Worm (Caenorhabditis elegans): ENCODE measurements around the gene mlp-1.

mlp-1 gene

ce11 chrIII:5981407-5981806, 6.6 kb upstream of the mlp-1 start:
- no peak for TF ChIP-seq cog-1 (tag; optimal IDR thresholded peaks at IDR 0.05)
- no peak for TF ChIP-seq ztf-23 (GFP tag; IDR thresholded peaks at IDR 0.05)

- TF ChIP-seq ref-1 (GFP tag; conservative IDR thresholded peaks at IDR 0.05), result no peak
- no peak for TF ChIP-seq med-1 (GFP tag; optimal IDR thresholded peaks at IDR 0.05; ENCODE audit: insufficient read depth)
- no peak for TF ChIP-seq flt-1 (GFP tag; IDR thresholded peaks at IDR 0.05)
- no peak for TF ChIP-seq klf-2 (GFP tag; conservative IDR thresholded peaks at IDR 0.05)
- no peak for TF ChIP-seq T22C8.4 (GFP tag; IDR thresholded peaks at IDR 0.05)
- TF ChIP-seq ztf-29 (GFP tag; IDR thresholded peaks at IDR 0.05), result no peak
- no peak for TF ChIP-seq tab-1 (GFP tag; IDR thresholded peaks at IDR 0.05)
- no peak for TF ChIP-seq cog-1 (tag; optimal IDR thresholded peaks at IDR 0.05)
- no peak for TF ChIP-seq ztf-23 (GFP tag; IDR thresholded peaks at IDR 0.05)
Measured at ce11 chrIII:5980274-5980918, 5.5 kb upstream of the mlp-1 start.

- TF ChIP-seq med-1 (GFP tag; optimal IDR thresholded peaks at IDR 0.05; ENCODE audit: insufficient read depth), result no peak
- no peak for TF ChIP-seq ztf-23 (GFP tag; IDR thresholded peaks at IDR 0.05)
- no peak for TF ChIP-seq flt-1 (GFP tag; IDR thresholded peaks at IDR 0.05)
- no peak for TF ChIP-seq ztf-29 (GFP tag; IDR thresholded peaks at IDR 0.05)
- no peak for TF ChIP-seq ref-1 (GFP tag; conservative IDR thresholded peaks at IDR 0.05)
- no peak for TF ChIP-seq klf-2 (GFP tag; conservative IDR thresholded peaks at IDR 0.05)
- TF ChIP-seq cog-1 (tag; optimal IDR thresholded peaks at IDR 0.05), result no peak
- no peak for TF ChIP-seq tab-1 (GFP tag; IDR thresholded peaks at IDR 0.05)
- no peak for TF ChIP-seq T22C8.4 (GFP tag; IDR thresholded peaks at IDR 0.05)
Measured at ce11 chrIII:5976021-5976420, 1.2 kb upstream of the mlp-1 start.

ce11 chrIII:5967640-5968039, 7.2 kb downstream of the mlp-1 start:
- TF ChIP-seq cog-1 (tag; optimal IDR thresholded peaks at IDR 0.05), result no peak
- TF ChIP-seq med-1 (GFP tag; optimal IDR thresholded peaks at IDR 0.05; ENCODE audit: insufficient read depth), result no peak
- no peak for TF ChIP-seq ztf-29 (GFP tag; IDR thresholded peaks at IDR 0.05)
- TF ChIP-seq flt-1 (GFP tag; IDR thresholded peaks at IDR 0.05), result no peak
- no peak for TF ChIP-seq tab-1 (GFP tag; IDR thresholded peaks at IDR 0.05)
- no peak for TF ChIP-seq T22C8.4 (GFP tag; IDR thresholded peaks at IDR 0.05)
- TF ChIP-seq klf-2 (GFP tag; conservative IDR thresholded peaks at IDR 0.05), result no peak
- no peak for TF ChIP-seq ref-1 (GFP tag; conservative IDR thresholded peaks at IDR 0.05)
- TF ChIP-seq ztf-23 (GFP tag; IDR thresholded peaks at IDR 0.05), result no peak

- no peak for TF ChIP-seq cog-1 (tag; optimal IDR thresholded peaks at IDR 0.05)
Measured at ce11 chrIII:5965839-5966463, 8.9 kb downstream of the mlp-1 start, which contains the start of gene dct-6. Gene dct-6, plus strand, starts transcription at chrIII:5966413.

- TF ChIP-seq ztf-29 (GFP tag; IDR thresholded peaks at IDR 0.05) (no peak), tab-1 (GFP tag; IDR thresholded peaks at IDR 0.05) (no peak), cog-1 (tag; optimal IDR thresholded peaks at IDR 0.05) (no peak)
Measured at ce11 chrIII:5965368-5965767, 9.5 kb downstream of the mlp-1 start.

ce11 chrIII:5964058-5964632, 10.7 kb downstream of the mlp-1 start:
- TF ChIP-seq ztf-23 (GFP tag; IDR thresholded peaks at IDR 0.05) (no peak), cog-1 (tag; optimal IDR thresholded peaks at IDR 0.05) (no peak)

ce11 chrIII:5961560-5961959, 13.3 kb downstream of the mlp-1 start:
- TF ChIP-seq ztf-23 (GFP tag; IDR thresholded peaks at IDR 0.05), result no peak
- no peak for TF ChIP-seq cog-1 (tag; optimal IDR thresholded peaks at IDR 0.05)
- no peak for TF ChIP-seq klf-2 (GFP tag; conservative IDR thresholded peaks at IDR 0.05)
- no peak for TF ChIP-seq flt-1 (GFP tag; IDR thresholded peaks at IDR 0.05)
- TF ChIP-seq ztf-29 (GFP tag; IDR thresholded peaks at IDR 0.05), result no peak
- no peak for TF ChIP-seq tab-1 (GFP tag; IDR thresholded peaks at IDR 0.05)

ce11 chrIII:5959049-5959448, 15.8 kb downstream of the mlp-1 start:
- TF ChIP-seq klf-2 (GFP tag; conservative IDR thresholded peaks at IDR 0.05), result no peak
- no peak for TF ChIP-seq cog-1 (tag; optimal IDR thresholded peaks at IDR 0.05)
- TF ChIP-seq flt-1 (GFP tag; IDR thresholded peaks at IDR 0.05), result no peak

- peak; percentile 64; the same call in 1 of the 2 replicates for TF ChIP-seq flt-1 (GFP tag; IDR thresholded peaks at IDR 0.05)
- no peak for TF ChIP-seq cog-1 (tag; optimal IDR thresholded peaks at IDR 0.05)
Measured at ce11 chrIII:5958172-5958886, 16.5 kb downstream of the mlp-1 start, which contains the start of the genes nono-1 and nop-1. Gene nono-1, minus strand, starts transcription at chrIII:5958246. Gene nop-1, plus strand, starts transcription at chrIII:5958722.

ce11 chrIII:5953913-5954290, 21.0 kb downstream of the mlp-1 start:
- TF ChIP-seq ref-1 (GFP tag; conservative IDR thresholded peaks at IDR 0.05), result no peak
- TF ChIP-seq tab-1 (GFP tag; IDR thresholded peaks at IDR 0.05), result 0 out of 2 replicates have a peak, but pooled peaks have one; percentile 56
- TF ChIP-seq klf-2 (GFP tag; conservative IDR thresholded peaks at IDR 0.05), result no peak
